Worm (Caenorhabditis elegans): Measurements from ENCODE around the gene F49F1.11.

The F49F1.11 gene

DNA sequence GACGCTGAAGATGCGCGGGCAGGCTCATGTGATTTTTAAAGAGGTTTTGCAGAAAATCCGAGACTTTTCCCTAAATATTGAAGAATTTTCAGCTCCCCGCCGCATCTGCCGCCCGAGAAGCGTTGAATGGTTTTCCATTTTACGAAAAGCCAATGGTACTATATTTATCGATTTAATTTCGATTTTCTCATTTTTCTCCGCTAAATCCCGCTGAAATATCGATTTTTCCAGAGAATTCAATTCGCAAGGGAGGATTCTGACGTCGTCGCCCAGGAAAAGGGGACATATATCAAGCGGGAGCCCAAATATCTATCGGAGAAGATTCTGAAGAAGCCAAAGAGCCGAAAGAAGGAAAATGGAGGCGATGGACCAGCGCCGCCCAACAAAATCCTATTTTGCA lies 31.0 kb upstream of the F49F1.11 start:
- no peak for TF ChIP-seq nfya-1 (tag; optimal IDR thresholded peaks at IDR 0.05; ENCODE audit: borderline replicate concordance, insufficient read depth)
- no peak for TF ChIP-seq snpc-1.1 (tag; optimal IDR thresholded peaks at IDR 0.05; ENCODE audit: insufficient read depth)
- TF ChIP-seq bed-2 (GFP tag; IDR thresholded peaks at IDR 0.05) = no peak
- TF ChIP-seq hlh-26 (GFP tag; conservative IDR thresholded peaks at IDR 0.05) = no peak
- no peak for TF ChIP-seq snpc-1.3 (tag; optimal IDR thresholded peaks at IDR 0.05; ENCODE audit: insufficient read depth)
- no peak for TF ChIP-seq F37B4.10 (GFP tag; IDR thresholded peaks at IDR 0.05)
- no peak for TF ChIP-seq athp-1 (tag; optimal IDR thresholded peaks at IDR 0.05)
- TF ChIP-seq pbrm-1 (GFP tag; IDR thresholded peaks at IDR 0.05) = no peak
- TF ChIP-seq egl-44 (GFP tag; IDR thresholded peaks at IDR 0.05) = no peak
- no peak for TF ChIP-seq rec-8 (tag; optimal IDR thresholded peaks at IDR 0.05)
- no peak for TF ChIP-seq cebp-2 (GFP tag; IDR thresholded peaks at IDR 0.05)
- TF ChIP-seq B0336.3 (GFP tag; IDR thresholded peaks at IDR 0.05) = no peak
- TF ChIP-seq C06A6.2 (GFP tag; conservative IDR thresholded peaks at IDR 0.05) = no peak
- TF ChIP-seq chd-7 (tag; optimal IDR thresholded peaks at IDR 0.05) = no peak
- TF ChIP-seq K11D2.4 (GFP tag; IDR thresholded peaks at IDR 0.05) = no peak
- no peak for TF ChIP-seq ztf-22 (GFP tag; optimal IDR thresholded peaks at IDR 0.05)
- TF ChIP-seq cebp-1 (GFP tag; IDR thresholded peaks at IDR 0.05) = no peak
- TF ChIP-seq cebp-1 (tag; optimal IDR thresholded peaks at IDR 0.05) = no peak
- TF ChIP-seq hrde-1 (tag; optimal IDR thresholded peaks at IDR 0.05; ENCODE audit: borderline replicate concordance) = no peak
- TF ChIP-seq tbx-9 (tag; optimal IDR thresholded peaks at IDR 0.05; ENCODE audit: borderline replicate concordance) = no peak

- TF ChIP-seq hlh-26 (GFP tag; conservative IDR thresholded peaks at IDR 0.05) = no peak
- no peak for TF ChIP-seq egrh-3 (GFP tag; IDR thresholded peaks at IDR 0.05)
- no peak for TF ChIP-seq Y95B8A.8 (GFP tag; IDR thresholded peaks at IDR 0.05)
- peak in 1 of 3 experiments; percentile 28 for TF ChIP-seq lin-35 (GFP tag; optimal IDR thresholded peaks at IDR 0.05)
- peak; percentile 89 for TF ChIP-seq mcd-1 (GFP tag; IDR thresholded peaks at IDR 0.05)
- 0 out of 2 replicates have a peak, but pooled peaks have one; percentile 32 for TF ChIP-seq bed-2 (GFP tag; IDR thresholded peaks at IDR 0.05)
- TF ChIP-seq F33H1.4 (GFP tag; IDR thresholded peaks at IDR 0.05) = 0 out of 2 replicates have a peak, but pooled peaks have one; percentile 18
- 0 out of 2 replicates have a peak, but pooled peaks have one; percentile 42 for TF ChIP-seq attf-3 (GFP tag; conservative IDR thresholded peaks at IDR 0.05)
- TF ChIP-seq snpc-4 (GFP tag; optimal IDR thresholded peaks at IDR 0.05) = no peak
- TF ChIP-seq snpc-4 (tag; optimal IDR thresholded peaks at IDR 0.05) = peak in 1 of 4 experiments; percentile 3
- TF ChIP-seq madf-8 (GFP tag; conservative IDR thresholded peaks at IDR 0.05) = no peak
- TF ChIP-seq ztf-28 (GFP tag; IDR thresholded peaks at IDR 0.05) = no peak
- peak; percentile 47 for TF ChIP-seq lin-54 (GFP tag; optimal IDR thresholded peaks at IDR 0.05)
Measured at ce11 chrIV:4171531-4172163, 30.4 kb upstream of the F49F1.11 start, which contains the start of the genes K08D10.13 and rnp-2. K08D10.13 (minus strand) TSS chrIV:4171581. rnp-2 (plus strand) TSS chrIV:4172076.

DNA sequence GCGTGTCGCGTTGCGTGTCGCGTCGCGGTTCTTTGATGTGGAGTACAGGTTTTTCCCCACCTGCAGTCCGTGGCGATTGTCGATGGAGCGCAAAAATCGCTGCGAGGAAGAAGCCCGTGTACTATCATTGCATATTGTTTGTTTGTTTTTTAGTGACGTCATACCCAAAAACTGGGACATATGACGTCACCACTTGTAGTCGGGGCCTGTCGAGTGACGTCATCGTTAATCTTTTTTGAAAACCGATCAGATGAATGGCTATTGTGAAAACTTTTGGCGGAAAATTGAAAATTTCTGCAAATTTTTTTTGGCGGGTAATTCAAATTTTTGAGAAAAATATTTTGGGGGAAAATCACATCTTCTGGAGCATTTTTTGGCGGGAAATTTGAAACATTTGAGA lies 26.1 kb upstream of the F49F1.11 start:
- TF ChIP-seq B0035.1 (tag; optimal IDR thresholded peaks at IDR 0.05) = no peak
- TF ChIP-seq T26A5.8 (tag; optimal IDR thresholded peaks at IDR 0.05) = no peak
- TF ChIP-seq let-607 (tag; optimal IDR thresholded peaks at IDR 0.05) = no peak
- no peak for TF ChIP-seq lin-35 (GFP tag; optimal IDR thresholded peaks at IDR 0.05)
- TF ChIP-seq rec-8 (tag; optimal IDR thresholded peaks at IDR 0.05) = no peak
- TF ChIP-seq Y79H2A.3 (GFP tag; conservative IDR thresholded peaks at IDR 0.05) = no peak
- no peak for TF ChIP-seq hmg-20 (GFP tag; IDR thresholded peaks at IDR 0.05)
- TF ChIP-seq Y53F4B.3 (GFP tag; IDR thresholded peaks at IDR 0.05) = no peak
- TF ChIP-seq snpc-1.3 (tag; optimal IDR thresholded peaks at IDR 0.05; ENCODE audit: insufficient read depth) = no peak
- no peak for TF ChIP-seq F33H1.4 (GFP tag; IDR thresholded peaks at IDR 0.05)
- TF ChIP-seq K11D2.4 (GFP tag; IDR thresholded peaks at IDR 0.05) = no peak
- no peak for TF ChIP-seq hmg-1.2 (GFP tag; IDR thresholded peaks at IDR 0.05)
- no peak for TF ChIP-seq hsf-1 (GFP tag; IDR thresholded peaks at IDR 0.05)
- no peak for TF ChIP-seq B0019.2 (GFP tag; conservative IDR thresholded peaks at IDR 0.05)
- no peak for TF ChIP-seq tbx-9 (tag; optimal IDR thresholded peaks at IDR 0.05; ENCODE audit: borderline replicate concordance)
- TF ChIP-seq C17E4.6 (GFP tag; IDR thresholded peaks at IDR 0.05) = no peak
- TF ChIP-seq C06A6.2 (GFP tag; conservative IDR thresholded peaks at IDR 0.05) = no peak
- no peak for TF ChIP-seq F37B4.10 (GFP tag; IDR thresholded peaks at IDR 0.05)
- no peak for TF ChIP-seq mxl-1 (tag; optimal IDR thresholded peaks at IDR 0.05)
- no peak for TF ChIP-seq madf-3 (GFP tag; IDR thresholded peaks at IDR 0.05)

Measured in whole organism, young adult.